Fruit fly (Drosophila melanogaster): ENCODE measurements around the gene ND-13B.

DNA sequence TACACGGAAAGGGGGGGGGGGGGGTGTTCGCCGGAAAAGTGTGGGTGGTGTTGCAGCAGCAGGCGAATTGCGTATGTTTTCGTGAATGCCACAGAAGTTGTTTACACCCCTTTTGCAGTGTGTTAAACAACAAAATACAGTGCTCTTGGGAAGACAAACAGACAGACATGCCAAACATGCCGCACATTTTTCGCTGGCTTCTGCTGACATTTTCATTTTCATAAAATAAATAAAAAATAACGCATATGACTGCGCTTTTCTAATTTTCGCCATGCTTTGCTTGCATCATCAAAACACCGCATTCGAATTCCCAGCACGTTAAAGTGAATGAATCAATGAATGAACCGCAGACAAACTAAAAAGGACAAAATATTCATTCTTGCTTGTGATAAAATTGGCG lies 42.6 kb downstream of the ND-13B start:
- no peak for TF ChIP-seq psq (optimal IDR thresholded peaks at IDR 0.05)
- TF ChIP-seq h (optimal IDR thresholded peaks at IDR 0.05) = no peak
- TF ChIP-seq Myc (optimal IDR thresholded peaks at IDR 0.05) = no peak
- TF ChIP-seq Sin3A (optimal IDR thresholded peaks at IDR 0.05) = no peak
- no peak for TF ChIP-seq insv (optimal IDR thresholded peaks at IDR 0.05)
